Fruit fly (Drosophila melanogaster) whole organism, prepupa: ENCODE results near the gene CG8630.

Experiments used
- Blimp-1 ChIP-seq: fragments of 200-800 bp; sonication (Bioruptor generic); optimal IDR thresholded peaks from 3 replicates; lab custom pipeline; 2017; ENCODE audit warnings: missing biosample characterization, missing genetic modification characterization, mild to moderate bottlenecking, moderate library complexity, missing genetic modification reagents
- CG10631 ChIP-seq: fragments of 200-800 bp; sonication (Bioruptor generic); optimal IDR thresholded peaks from 2 replicates; lab custom pipeline; 2016; ENCODE audit warnings: missing biosample characterization, missing genetic modification characterization
- CG11762 ChIP-seq: fragments of 200-800 bp; sonication (Bioruptor generic); optimal IDR thresholded peaks from 3 replicates; lab custom pipeline; 2016; ENCODE audit warnings: missing biosample characterization, missing genetic modification characterization; ENCODE audit not compliant: insufficient read depth
- CG15336 ChIP-seq: fragments of 200-800 bp; sonication (Bioruptor generic); IDR thresholded peaks from 2 replicates; pipeline ENCODE4 v1.3.6; 2022; ENCODE audit warnings: missing biosample characterization, missing genetic modification characterization
- CG16779 ChIP-seq: fragments of 200-800 bp; sonication (Bioruptor generic); optimal IDR thresholded peaks from 3 replicates; lab custom pipeline; 2017; ENCODE audit warnings: missing biosample characterization, mild to moderate bottlenecking, missing genetic modification characterization
- CG31627 ChIP-seq: fragments of 200-800 bp; sonication (Bioruptor generic); optimal IDR thresholded peaks from 3 replicates; lab custom pipeline; 2016; ENCODE audit warnings: missing biosample characterization, missing genetic modification characterization
- CG32006 ChIP-seq: fragments of 200-800 bp; sonication (Bioruptor generic); optimal IDR thresholded peaks from 3 replicates; lab custom pipeline; 2017; ENCODE audit warnings: missing biosample characterization, mild to moderate bottlenecking, missing genetic modification characterization
- CG3919 ChIP-seq: fragments of 200-800 bp; sonication (Bioruptor generic); optimal IDR thresholded peaks from 3 replicates; lab custom pipeline; 2016; ENCODE audit warnings: missing biosample characterization, missing genetic modification characterization
- CG6163 ChIP-seq: fragments of 200-800 bp; sonication (Bioruptor generic); IDR thresholded peaks from 3 replicates; pipeline ENCODE4 v1.3.6; 2022; ENCODE audit warnings: missing biosample characterization, missing genetic modification characterization
- CG7368 ChIP-seq: fragments of 200-800 bp; sonication (Bioruptor generic); optimal IDR thresholded peaks from 3 replicates; lab custom pipeline; 2016; ENCODE audit warnings: missing biosample characterization, missing genetic modification characterization
- CG9139 ChIP-seq: fragments of 200-800 bp; sonication (Bioruptor generic); optimal IDR thresholded peaks from 3 replicates; lab custom pipeline; 2017; ENCODE audit warnings: missing biosample characterization, mild to moderate bottlenecking, missing genetic modification characterization
- Eip93F ChIP-seq: fragments of 200-800 bp; sonication (Bioruptor generic); optimal IDR thresholded peaks from 2 replicates; lab custom pipeline; 2016; ENCODE audit warnings: missing biosample characterization, mild to moderate bottlenecking, missing genetic modification characterization
- Ets21C ChIP-seq: fragments of 200-800 bp; sonication (Bioruptor generic); optimal IDR thresholded peaks from 3 replicates; lab custom pipeline; 2016; ENCODE audit warnings: missing biosample characterization, missing genetic modification characterization
- Hr38 ChIP-seq: sonication (Bioruptor generic); optimal IDR thresholded peaks from 2 replicates; lab custom pipeline; 2016; ENCODE audit warnings: missing biosample characterization, missing genetic modification characterization
- Hr4 ChIP-seq: fragments of 200-800 bp; sonication (Bioruptor generic); optimal IDR thresholded peaks from 3 replicates; lab custom pipeline; 2016; ENCODE audit warnings: missing biosample characterization, missing genetic modification characterization
- Lpt ChIP-seq: fragments of 200-800 bp; sonication (Bioruptor generic); optimal IDR thresholded peaks from 3 replicates; lab custom pipeline; 2016; ENCODE audit warnings: missing biosample characterization, missing genetic modification characterization
- Met ChIP-seq: fragments of 200-800 bp; sonication (Bioruptor generic); optimal IDR thresholded peaks from 3 replicates; lab custom pipeline; 2016; ENCODE audit warnings: missing biosample characterization, missing genetic modification characterization
- OdsH ChIP-seq: fragments of 200-800 bp; sonication (Bioruptor generic); optimal IDR thresholded peaks from 3 replicates; lab custom pipeline; 2016; ENCODE audit warnings: missing biosample characterization, missing genetic modification characterization
- Sox14 ChIP-seq: fragments of 200-800 bp; sonication (Bioruptor generic); optimal IDR thresholded peaks from 3 replicates; lab custom pipeline; 2016; ENCODE audit warnings: missing biosample characterization, missing genetic modification characterization
- acj6 ChIP-seq: fragments of 200-800 bp; sonication (Bioruptor generic); optimal IDR thresholded peaks from 3 replicates; lab custom pipeline; 2016; ENCODE audit warnings: missing biosample characterization, missing genetic modification characterization
- dac ChIP-seq: fragments of 200-800 bp; sonication (Bioruptor generic); optimal IDR thresholded peaks from 2 replicates; lab custom pipeline; 2017; ENCODE audit warnings: missing biosample characterization, mild to moderate bottlenecking, missing genetic modification characterization
- dsx ChIP-seq: fragments of 200-800 bp; optimal IDR thresholded peaks from 3 replicates; lab custom pipeline; 2019; ENCODE audit warnings: missing biosample characterization, mild to moderate bottlenecking, missing genetic modification characterization, moderate library complexity; ENCODE audit not compliant: poor library complexity, severe bottlenecking
- eg ChIP-seq: fragments of 200-800 bp; sonication (Bioruptor generic); IDR thresholded peaks from 3 replicates; pipeline ENCODE4 v1.3.6; 2022; ENCODE audit warnings: missing biosample characterization, missing genetic modification characterization
- pdm3 ChIP-seq: fragments of 200-800 bp; sonication (Bioruptor generic); optimal IDR thresholded peaks from 3 replicates; lab custom pipeline; 2016; ENCODE audit warnings: missing biosample characterization, missing genetic modification characterization
- spab ChIP-seq: fragments of 200-800 bp; sonication (Bioruptor generic); optimal IDR thresholded peaks from 2 replicates; lab custom pipeline; 2017; ENCODE audit warnings: missing biosample characterization, mild to moderate bottlenecking, missing genetic modification characterization, missing genetic modification reagents
- svp ChIP-seq: fragments of 200-800 bp; sonication (Bioruptor generic); peaks from one replicate; lab custom pipeline; 2016; ENCODE audit warnings: missing biosample characterization, missing genetic modification characterization
- vri ChIP-seq: fragments of 200-800 bp; sonication (Bioruptor generic); optimal IDR thresholded peaks from 3 replicates; lab custom pipeline; 2016; ENCODE audit warnings: missing biosample characterization, mild to moderate bottlenecking, missing genetic modification characterization

Gene CG8630

dm6 chr3R:13286118-13286579 is 6.6 kb downstream of the CG8630 start, which contains the start of gene CG15888:
TSS of gene CG15888 (minus strand) at chr3R:13286529.
- TF ChIP-seq dsx (GFP tag; lab: Kevin White, UChicago) (no peak), Sox14 (GFP tag; lab: Kevin White, UChicago) (no peak), CG31627 (no peak), CG11762 (GFP tag; lab: Kevin White, UChicago) (no peak), CG7368 (GFP tag; lab: Kevin White, UChicago) (no peak), Met (GFP tag; lab: Kevin White, UChicago) (no peak), dac (no peak), pdm3 (GFP tag; lab: Kevin White, UChicago) (no peak)

dm6 chr3R:13288763-13289312 is 9.3 kb downstream of the CG8630 start, which contains the start of gene apn:
TSS of gene apn (minus strand) at chr3R:13288813.
- TF ChIP-seq CG9139 (GFP tag; lab: Kevin White, UChicago) (no peak), CG11762 (GFP tag; lab: Kevin White, UChicago) (no peak), eg (GFP tag; lab: Robert Waterston, UW) (peak; percentile 60; the same call in 2 of the 3 replicates), CG32006 (GFP tag; lab: Kevin White, UChicago) (peak; percentile 40), CG15336 (GFP tag; lab: Robert Waterston, UW) (peak; percentile 33; the same call in 1 of the 2 replicates), spab (no peak), CG3919 (GFP tag; lab: Kevin White, UChicago) (no peak)

DNA sequence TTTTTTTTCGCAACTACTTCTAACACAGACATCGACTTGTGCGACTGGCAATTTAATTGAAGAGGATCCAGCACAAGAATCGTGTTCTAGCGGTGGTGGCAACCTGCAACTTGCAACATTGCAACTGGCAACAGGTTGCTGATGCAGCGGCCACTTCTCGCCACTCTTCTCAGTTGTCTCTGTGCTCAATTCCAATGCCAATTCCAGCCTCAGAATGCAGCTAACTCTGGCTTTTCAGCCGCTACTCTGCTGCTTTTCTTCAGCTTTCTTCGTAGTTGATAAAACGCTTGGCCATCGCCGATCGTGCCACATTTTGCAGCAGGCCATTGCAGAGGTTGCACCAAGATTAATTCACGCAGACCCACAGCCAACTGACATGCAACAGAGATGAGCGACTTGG is 10.8 kb downstream of the CG8630 start, which contains the start of gene Osi22:
TSS of gene Osi22 (plus strand) at position 301 of the 400 bp plus-strand sequence.
- TF ChIP-seq CG11762 (GFP tag; lab: Kevin White, UChicago): no peak

DNA sequence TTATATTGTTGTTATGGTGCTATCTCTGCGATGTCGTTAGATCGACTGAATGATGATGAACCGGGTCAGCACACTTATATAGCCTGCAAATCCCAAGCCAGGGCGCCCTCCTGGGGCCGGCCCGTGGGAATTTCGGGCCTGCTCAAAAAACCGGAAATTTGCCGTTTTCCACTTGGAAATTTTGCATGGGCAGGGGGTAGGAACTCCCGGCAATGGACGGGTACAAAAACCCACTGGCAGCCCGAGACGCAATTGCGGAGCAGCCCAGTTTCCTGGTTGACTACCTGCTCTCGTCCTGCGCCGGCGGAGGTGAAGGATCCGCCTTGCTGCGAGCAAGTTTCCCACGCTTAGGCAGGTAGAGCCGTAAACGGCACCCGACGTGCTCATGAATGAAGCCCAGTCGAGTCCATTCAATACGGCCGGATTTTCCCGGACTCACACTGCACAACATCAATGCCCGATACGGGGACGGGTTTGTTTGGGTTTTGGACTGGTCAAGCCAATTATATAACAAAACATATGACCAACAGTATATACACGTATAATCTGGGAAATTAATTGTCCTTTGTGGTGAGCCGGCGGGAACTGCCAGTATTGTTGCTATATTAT is 13.7 kb downstream of the CG8630 start, which contains the start of gene wntD:
TSS of gene wntD (minus strand) at position 51 of the 609 bp plus-strand sequence.
- TF ChIP-seq Hr38 (no peak), CG6163 (GFP tag; lab: Robert Waterston, UW) (no peak), Lpt (GFP tag; lab: Kevin White, UChicago) (no peak), OdsH (GFP tag; lab: Kevin White, UChicago) (no peak), Ets21C (GFP tag; lab: Kevin White, UChicago) (no peak), svp (GFP tag; lab: Kevin White, UChicago) (no peak), acj6 (no peak), CG10631 (no peak)

- TF ChIP-seq Eip93F: no peak
- no peak for TF ChIP-seq Hr4 (GFP tag; lab: Kevin White, UChicago)
- no peak for TF ChIP-seq CG16779
- TF ChIP-seq vri (GFP tag; lab: Kevin White, UChicago): peak; percentile 19
Measured at dm6 chr3R:13294461-13294860, 14.9 kb downstream of the CG8630 start, which contains the start of gene CG8773. TSS of gene CG8773 (plus strand) at chr3R:13294748.

DNA sequence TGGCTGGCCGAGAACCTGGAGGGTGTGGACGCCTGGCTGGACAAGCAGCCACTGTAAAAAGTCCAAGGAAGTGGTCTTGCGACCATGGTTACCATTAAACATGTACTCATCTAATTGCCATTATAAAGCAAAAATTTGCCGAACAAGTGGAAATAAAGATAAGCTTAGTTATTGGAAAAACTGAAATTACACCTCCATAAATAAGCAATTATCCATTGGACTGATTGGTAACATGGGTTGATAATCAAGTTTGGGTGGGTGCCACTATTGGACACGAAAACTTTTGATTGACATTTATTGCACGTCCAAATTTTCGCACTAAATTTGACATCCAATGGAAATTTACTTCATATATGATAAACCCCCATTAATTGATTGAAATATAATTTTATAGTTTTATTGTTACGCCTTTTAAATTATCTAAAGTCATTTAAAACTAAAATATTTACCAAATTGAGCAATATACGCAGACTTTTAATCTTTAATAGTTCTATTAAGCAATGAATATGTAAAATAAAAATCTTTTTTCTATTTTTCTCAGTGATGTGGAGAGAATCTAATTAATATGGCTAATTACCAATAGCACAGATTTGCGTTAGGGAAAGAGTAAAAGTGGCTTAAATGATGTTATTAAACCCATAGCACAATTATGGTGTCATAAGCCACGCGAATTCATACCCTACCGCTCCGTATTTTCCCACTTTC is 18.7 kb downstream of the CG8630 start, which contains the start of gene CG8774:
TSS of gene CG8774 (plus strand) at position 655 of the 705 bp plus-strand sequence.
- no peak for TF ChIP-seq Blimp-1 (GFP tag; lab: Kevin White, UChicago)
